Fruit fly (Drosophila melanogaster) whole organism, embryonic: ENCODE measurements around the gene CG43675.

Source experiments
- Aef1 ChIP-seq: fragments of 200-800 bp; sonication (Bioruptor generic); IDR thresholded peaks from 3 replicates; pipeline ENCODE4 v1.3.6; 2022; ENCODE audit warnings: missing biosample characterization, missing genetic modification characterization
- Atf3 ChIP-seq: fragments of 200-800 bp; sonication (Bioruptor generic); optimal IDR thresholded peaks from 3 replicates; lab custom pipeline; 2016; ENCODE audit warnings: missing biosample characterization, missing genetic modification characterization
- B-H2 ChIP-seq: fragments of 200-800 bp; sonication (Bioruptor generic); optimal IDR thresholded peaks from 2 replicates; lab custom pipeline; 2018; ENCODE audit warnings: missing biosample characterization, mild to moderate bottlenecking, missing genetic modification characterization
- CG11504 ChIP-seq: fragments of 200-800 bp; sonication (Bioruptor generic); optimal IDR thresholded peaks from 3 replicates; lab custom pipeline; 2019; ENCODE audit warnings: missing biosample characterization, mild to moderate bottlenecking, missing genetic modification characterization, moderate library complexity
- CG1233 ChIP-seq: fragments of 200-800 bp; sonication (Bioruptor generic); optimal IDR thresholded peaks from 4 replicates; lab custom pipeline; 2018; ENCODE audit warnings: missing biosample characterization, mild to moderate bottlenecking, missing genetic modification characterization
- CG12744 ChIP-seq: fragments of 200-800 bp; sonication (Bioruptor generic); optimal IDR thresholded peaks from 2 replicates; lab custom pipeline; 2016; ENCODE audit warnings: missing biosample characterization, missing genetic modification characterization
- CG17186 ChIP-seq: fragments of 200-800 bp; sonication (Bioruptor generic); optimal IDR thresholded peaks from 3 replicates; lab custom pipeline; 2017; ENCODE audit warnings: missing biosample characterization, missing genetic modification reagents, missing genetic modification characterization
- CG17612 ChIP-seq: fragments of 200-800 bp; sonication (Bioruptor generic); IDR thresholded peaks from 2 replicates; pipeline ENCODE4 v1.3.6; 2022; ENCODE audit warnings: missing biosample characterization, missing genetic modification characterization
- CG18262 ChIP-seq: fragments of 200-800 bp; optimal IDR thresholded peaks from 3 replicates; lab custom pipeline; 2019; ENCODE audit warnings: missing biosample characterization, mild to moderate bottlenecking, missing genetic modification characterization, moderate library complexity
- CG2120 ChIP-seq: fragments of 200-800 bp; sonication (Bioruptor generic); optimal IDR thresholded peaks from 3 replicates; lab custom pipeline; 2016; ENCODE audit warnings: missing biosample characterization, missing genetic modification characterization
- CG2129 ChIP-seq: fragments of 200-800 bp; sonication (Bioruptor generic); IDR thresholded peaks from 2 replicates; pipeline ENCODE4 v1.3.6; 2022; ENCODE audit warnings: missing biosample characterization, missing genetic modification characterization; ENCODE audit not compliant: partially characterized antibody
- CG2202 ChIP-seq: fragments of 200-800 bp; sonication (Bioruptor generic); optimal IDR thresholded peaks from 2 replicates; lab custom pipeline; 2018; ENCODE audit warnings: missing biosample characterization, mild to moderate bottlenecking, missing genetic modification characterization
- CG31441 ChIP-seq: fragments of 200-800 bp; sonication (Bioruptor generic); IDR thresholded peaks from 2 replicates; pipeline ENCODE4 v1.3.6; 2022; ENCODE audit warnings: missing biosample characterization, missing genetic modification characterization
- CG3838 ChIP-seq: fragments of 200-800 bp; sonication (Bioruptor generic); optimal IDR thresholded peaks from 3 replicates; lab custom pipeline; 2016; ENCODE audit warnings: missing biosample characterization, missing genetic modification characterization
- CG5180 ChIP-seq: fragments of 200-800 bp; sonication (Bioruptor generic); optimal IDR thresholded peaks from 3 replicates; lab custom pipeline; 2017; ENCODE audit warnings: missing biosample characterization, missing genetic modification characterization, mild to moderate bottlenecking, moderate library complexity, missing genetic modification reagents
- CG7556 ChIP-seq: fragments of 200-800 bp; sonication (Bioruptor generic); optimal IDR thresholded peaks from 2 replicates; lab custom pipeline; 2017; ENCODE audit warnings: missing biosample characterization, mild to moderate bottlenecking, missing genetic modification characterization
- CG7786 ChIP-seq: fragments of 200-800 bp; sonication (Bioruptor generic); optimal IDR thresholded peaks from 2 replicates; lab custom pipeline; 2016; ENCODE audit warnings: missing biosample characterization, missing genetic modification characterization
- CG7839 ChIP-seq: fragments of 200-800 bp; sonication (Bioruptor generic); optimal IDR thresholded peaks from 3 replicates; lab custom pipeline; 2018; ENCODE audit warnings: missing biosample characterization, mild to moderate bottlenecking, missing genetic modification characterization, moderate library complexity
- CG8290 ChIP-seq, 3 experiments: fragments of 200-800 bp; sonication (Bioruptor generic); optimal IDR thresholded peaks; 2 replicates each; lab custom pipeline; 2016 to 2019; ENCODE audit warnings: missing biosample characterization in 3 of 3, missing genetic modification characterization in 3 of 3, mild to moderate bottlenecking in 2 of 3, moderate library complexity in 1 of 3
- CG8388 ChIP-seq: fragments of 200-800 bp; sonication (Bioruptor generic); optimal IDR thresholded peaks from 2 replicates; lab custom pipeline; 2019; ENCODE audit warnings: missing biosample characterization, mild to moderate bottlenecking, missing genetic modification characterization, moderate library complexity
- Camta ChIP-seq: fragments of 200-800 bp; sonication (Bioruptor generic); optimal IDR thresholded peaks from 2 replicates; lab custom pipeline; 2016; ENCODE audit warnings: missing biosample characterization, missing genetic modification characterization
- CrebB ChIP-seq: fragments of 200-800 bp; sonication (Bioruptor generic); optimal IDR thresholded peaks from 3 replicates; lab custom pipeline; 2018; ENCODE audit warnings: missing biosample characterization, mild to moderate bottlenecking, missing genetic modification characterization
- Ets97D ChIP-seq: fragments of 200-800 bp; sonication (Bioruptor generic); optimal IDR thresholded peaks from 3 replicates; lab custom pipeline; 2016; ENCODE audit warnings: missing biosample characterization, missing genetic modification characterization
- Hmr ChIP-seq: fragments of 200-800 bp; sonication (Bioruptor generic); optimal IDR thresholded peaks from 3 replicates; lab custom pipeline; 2017; ENCODE audit warnings: mild to moderate bottlenecking, missing biosample characterization, missing genetic modification reagents, missing genetic modification characterization
- Optix ChIP-seq: fragments of 200-800 bp; sonication (Bioruptor generic); IDR thresholded peaks from 3 replicates; pipeline ENCODE4 v1.3.6; 2022; ENCODE audit warnings: missing biosample characterization, missing genetic modification characterization
- Spps ChIP-seq: fragments of 200-800 bp; sonication (Bioruptor generic); optimal IDR thresholded peaks from 2 replicates; lab custom pipeline; 2018; ENCODE audit warnings: missing biosample characterization, mild to moderate bottlenecking, missing genetic modification characterization
- Xbp1 ChIP-seq: fragments of 200-800 bp; sonication (Bioruptor generic); optimal IDR thresholded peaks from 3 replicates; lab custom pipeline; 2016; ENCODE audit warnings: missing biosample characterization, mild to moderate bottlenecking, missing genetic modification characterization
- Xrp1 ChIP-seq: fragments of 200-800 bp; sonication (Bioruptor generic); IDR thresholded peaks from 2 replicates; pipeline ENCODE4 v1.3.6; 2022; ENCODE audit warnings: missing biosample characterization, missing genetic modification characterization
- ac ChIP-seq: fragments of 200-800 bp; sonication (Bioruptor generic); optimal IDR thresholded peaks from 3 replicates; lab custom pipeline; 2017; ENCODE audit warnings: missing biosample characterization, mild to moderate bottlenecking, missing genetic modification characterization
- amos ChIP-seq: fragments of 200-800 bp; sonication (Bioruptor generic); IDR thresholded peaks from 2 replicates; pipeline ENCODE4 v1.3.6; 2022; ENCODE audit warnings: missing biosample characterization, missing genetic modification characterization; ENCODE audit not compliant: partially characterized antibody
- cato ChIP-seq: fragments of 200-800 bp; sonication (Bioruptor generic); optimal IDR thresholded peaks from 2 replicates; lab custom pipeline; 2016; ENCODE audit warnings: missing biosample characterization, missing genetic modification characterization, borderline replicate concordance
- ftz-f1 ChIP-seq: fragments of 200-800 bp; sonication (Bioruptor generic); optimal IDR thresholded peaks from 2 replicates; lab custom pipeline; 2016; ENCODE audit warnings: missing biosample characterization, missing genetic modification characterization
- grn ChIP-seq: fragments of 200-800 bp; sonication (Bioruptor generic); optimal IDR thresholded peaks from 3 replicates; lab custom pipeline; 2017; ENCODE audit warnings: missing biosample characterization, missing genetic modification characterization
- gsb ChIP-seq: fragments of 200-800 bp; sonication (Bioruptor generic); IDR thresholded peaks from 2 replicates; pipeline ENCODE4 v1.3.6; 2022; ENCODE audit warnings: missing biosample characterization, missing genetic modification characterization
- gsb-n ChIP-seq: fragments of 200-800 bp; sonication (Bioruptor generic); optimal IDR thresholded peaks from 3 replicates; lab custom pipeline; 2018; ENCODE audit warnings: missing biosample characterization, mild to moderate bottlenecking, missing genetic modification characterization
- hb ChIP-seq: fragments of 200-800 bp; sonication (Bioruptor generic); IDR thresholded peaks from 3 replicates; pipeline ENCODE4 v1.3.6; 2022; ENCODE audit warnings: missing biosample characterization, missing genetic modification characterization; ENCODE audit not compliant: partially characterized antibody
- her ChIP-seq: fragments of 200-800 bp; sonication (Bioruptor generic); optimal IDR thresholded peaks from 2 replicates; lab custom pipeline; 2016; ENCODE audit warnings: missing biosample characterization, missing genetic modification characterization
- hth ChIP-seq: fragments of >200 bp; optimal IDR thresholded peaks from 2 replicates; lab custom pipeline; 2017; ENCODE audit warnings: inconsistent platforms
- kah ChIP-seq: fragments of 200-800 bp; sonication (Bioruptor generic); optimal IDR thresholded peaks from 2 replicates; lab custom pipeline; 2018; ENCODE audit warnings: missing biosample characterization, mild to moderate bottlenecking, missing genetic modification characterization
- lola ChIP-seq, 3 experiments: fragments of >200 bp in 2 of 3; fragments of 200-800 bp in 1 of 3; sonication (Bioruptor generic) in 1 of 3; optimal IDR thresholded peaks; 2 replicates each; lab custom pipeline; 2017 to 2019; ENCODE audit warnings: missing biosample characterization in 3 of 3, missing genetic modification characterization in 3 of 3, mild to moderate bottlenecking in 1 of 3, moderate library complexity in 1 of 3
- luna ChIP-seq: fragments of 200-800 bp; sonication (Bioruptor generic); optimal IDR thresholded peaks from 2 replicates; lab custom pipeline; 2016; ENCODE audit warnings: missing biosample characterization, missing genetic modification characterization
- nom ChIP-seq: fragments of 200-800 bp; sonication (Bioruptor generic); optimal IDR thresholded peaks from 2 replicates; lab custom pipeline; 2017; ENCODE audit warnings: missing biosample characterization, missing genetic modification characterization, mild to moderate bottlenecking, moderate library complexity, missing genetic modification reagents
- phol ChIP-seq: fragments of 200-800 bp; sonication (Bioruptor generic); optimal IDR thresholded peaks from 3 replicates; lab custom pipeline; 2018; ENCODE audit warnings: missing biosample characterization, mild to moderate bottlenecking, missing genetic modification characterization, moderate library complexity
- ro ChIP-seq: fragments of 200-800 bp; sonication (Bioruptor generic); IDR thresholded peaks from 2 replicates; pipeline ENCODE4 v1.3.6; 2022; ENCODE audit warnings: missing biosample characterization, missing genetic modification characterization
- sens ChIP-seq: fragments of 200-800 bp; sonication (Bioruptor generic); peaks from one replicate; lab custom pipeline; 2016; ENCODE audit warnings: missing biosample characterization, missing genetic modification characterization
- sens-2 ChIP-seq: fragments of 200-800 bp; sonication (Bioruptor generic); IDR thresholded peaks from 2 replicates; pipeline ENCODE4 v1.3.6; 2022; ENCODE audit warnings: missing biosample characterization, missing genetic modification characterization
- sob ChIP-seq: fragments of 200-800 bp; sonication (Bioruptor generic); IDR thresholded peaks from 2 replicates; pipeline ENCODE4 v1.3.6; 2022; ENCODE audit warnings: missing biosample characterization, missing genetic modification characterization
- stc ChIP-seq: fragments of 200-800 bp; sonication (Bioruptor generic); IDR thresholded peaks from 2 replicates; pipeline ENCODE4 v1.3.6; 2022; ENCODE audit warnings: missing biosample characterization, missing genetic modification characterization
- tio ChIP-seq: fragments of 200-800 bp; sonication (Bioruptor generic); optimal IDR thresholded peaks from 2 replicates; lab custom pipeline; 2017; ENCODE audit warnings: missing biosample characterization, missing genetic modification characterization, inconsistent platforms
- trh ChIP-seq: fragments of 200-800 bp; sonication (Bioruptor generic); optimal IDR thresholded peaks from 2 replicates; lab custom pipeline; 2016; ENCODE audit warnings: missing biosample characterization, missing genetic modification characterization

Gene CG43675

DNA sequence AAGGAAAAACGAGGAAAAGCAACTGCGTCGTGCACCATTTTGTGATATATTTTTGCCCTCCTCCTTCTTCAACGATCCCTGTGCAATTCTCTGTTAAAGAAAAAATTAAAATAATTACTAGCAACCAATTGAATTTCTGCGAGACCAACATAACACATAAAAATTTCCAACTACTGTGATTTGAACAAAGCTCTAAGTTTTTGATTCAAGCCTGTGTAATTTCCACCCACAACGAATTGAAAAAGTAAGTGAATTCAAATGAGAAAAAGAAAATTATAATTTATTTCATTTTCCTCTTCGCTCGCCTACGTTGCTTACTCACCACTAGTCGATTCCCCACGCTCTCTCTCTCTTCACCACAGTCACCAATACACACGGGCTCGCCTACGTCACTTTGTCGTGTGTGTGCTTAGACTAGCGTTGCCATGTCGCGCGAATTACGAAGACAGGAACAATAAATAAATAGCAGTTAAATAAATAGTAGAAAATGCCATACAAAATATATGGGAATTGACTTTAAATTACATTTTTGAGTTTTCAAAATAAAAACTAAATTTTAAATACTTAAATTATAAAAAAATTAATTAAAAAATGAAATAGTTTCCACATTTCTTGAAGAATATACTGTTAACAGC is 12.9 kb upstream of the CG43675 start (continued):
- TF ChIP-seq CG7839 (tag; lab: Kevin White, UChicago) (peak; percentile 53), gsb-n (tag; lab: Kevin White, UChicago) (peak; percentile 61), ftz-f1 (GFP tag; lab: Kevin White, UChicago) (peak; percentile 11), CrebB (tag; lab: Kevin White, UChicago) (peak; percentile 79), CG31441 (GFP tag; lab: Robert Waterston, UW) (peak; percentile 57), nom (GFP tag; lab: Kevin White, UChicago) (peak; percentile 79), CG12744 (GFP tag; lab: Kevin White, UChicago) (no peak), sens-2 (GFP tag; lab: Robert Waterston, UW) (no peak), trh (peak; percentile 12), CG18262 (tag; lab: Kevin White, UChicago) (peak; percentile 52), cato (GFP tag; lab: Kevin White, UChicago) (no peak), gsb (GFP tag; lab: Robert Waterston, UW) (no peak), CG2202 (peak; percentile 27), Hmr (GFP tag; lab: Kevin White, UChicago) (peak; percentile 70), CG1233 (peak; percentile 62), B-H2 (peak; percentile 81), Atf3 (peak; percentile 13), CG7556 (GFP tag; lab: Kevin White, UChicago) (peak; percentile 50), CG11504 (tag; lab: Kevin White, UChicago) (peak; percentile 62), lola (GFP tag; optimal IDR thresholded peaks at IDR 0.05; lab: Kevin White, UChicago) (peak in 1 of 3 experiments; percentile 32), ac (GFP tag; lab: Kevin White, UChicago) (peak; percentile 25), amos (no peak), CG17612 (GFP tag; lab: Robert Waterston, UW) (no peak), CG3838 (GFP tag; lab: Kevin White, UChicago) (no peak), luna (GFP tag; lab: Kevin White, UChicago) (no peak), CG17186 (GFP tag; lab: Kevin White, UChicago) (no peak), hb (GFP tag; lab: Robert Waterston, UW) (no peak), sens (GFP tag; lab: Kevin White, UChicago) (peak; percentile 73), CG7786 (GFP tag; lab: Kevin White, UChicago) (no peak), grn (GFP tag; lab: Kevin White, UChicago) (no peak), Camta (no peak), Xrp1 (peak; percentile 66), tio (peak; percentile 38), CG2129 (no peak), CG5180 (GFP tag; lab: Kevin White, UChicago) (peak; percentile 58), Xbp1 (GFP tag; lab: Kevin White, UChicago) (peak; percentile 19), sob (peak; percentile 57), CG8388 (peak; percentile 46), stc (GFP tag; lab: Robert Waterston, UW) (peak; percentile 55; the same call in 1 of the 2 replicates), CG2120 (GFP tag; lab: Kevin White, UChicago) (peak; percentile 4), Ets97D (GFP tag; lab: Kevin White, UChicago) (peak; percentile 20), hth (lab: Kevin White, UChicago) (no peak), Optix (GFP tag; lab: Robert Waterston, UW) (no peak), Spps (tag; lab: Kevin White, UChicago) (peak; percentile 0), her (GFP tag; lab: Kevin White, UChicago) (no peak), CG8290 (GFP tag; optimal IDR thresholded peaks at IDR 0.05; lab: Kevin White, UChicago) (no peak), CG8290 (tag; optimal IDR thresholded peaks at IDR 0.05; lab: Kevin White, UChicago) (peak; percentile 18 to 81), kah (GFP tag; lab: Kevin White, UChicago) (peak; percentile 70), Aef1 (GFP tag; lab: Robert Waterston, UW) (no peak), phol (peak; percentile 7), ro (GFP tag; lab: Robert Waterston, UW) (no peak)
